Fruit fly (Drosophila melanogaster): ENCODE measurements around the gene Brd7-9.

dm6 chr2L:7833650-7834049, 51.0 kb downstream of the Brd7-9 start:
- no peak for TF ChIP-seq CTCF (optimal IDR thresholded peaks at IDR 0.05)
- TF ChIP-seq CG8478 (optimal IDR thresholded peaks at IDR 0.05) = no peak
